Worm (Caenorhabditis elegans): ENCODE data around the gene zmp-6.
A peak's percentile ranks its signal among the peaks of the same experiment; 100 is the strongest.

zmp-6 gene

ce11 chrIII:7278491-7278890 is 30.9 kb upstream of the zmp-6 start (continued):
- TF ChIP-seq lin-13 (GFP tag; optimal IDR thresholded peaks at IDR 0.05) (peak; percentile 15), irx-1 (tag; optimal IDR thresholded peaks at IDR 0.05) (peak; percentile 43), dpl-1 (GFP tag; optimal IDR thresholded peaks at IDR 0.05) (peak; percentile 41 to 65 (median 64))

- TF ChIP-seq elt-3 (tag; optimal IDR thresholded peaks at IDR 0.05) (peak in 2 of 6 experiments; percentile 31 to 50), pax-3 (tag; optimal IDR thresholded peaks at IDR 0.05) (no peak), sox-4 (tag; optimal IDR thresholded peaks at IDR 0.05) (peak; percentile 0), nhr-85 (tag) (peak; percentile 83), fkh-4 (tag; optimal IDR thresholded peaks at IDR 0.05; ENCODE audit: borderline replicate concordance) (no peak), lin-35 (GFP tag; optimal IDR thresholded peaks at IDR 0.05) (peak; percentile 96 to 99), lin-39 (tag; optimal IDR thresholded peaks at IDR 0.05) (peak; percentile 27), ceh-8 (GFP tag; optimal IDR thresholded peaks at IDR 0.05) (no peak), jun-1 (tag; optimal IDR thresholded peaks at IDR 0.05) (peak; percentile 32), mep-1 (tag; optimal IDR thresholded peaks at IDR 0.05) (peak; percentile 55), ama-1 (optimal IDR thresholded peaks at IDR 0.05) (no peak), mef-2 (tag; optimal IDR thresholded peaks at IDR 0.05) (no peak), fos-1 (tag; optimal IDR thresholded peaks at IDR 0.05) (peak; percentile 18), snpc-4 (tag; optimal IDR thresholded peaks at IDR 0.05) (peak; percentile 72), ztf-4 (tag; optimal IDR thresholded peaks at IDR 0.05) (no peak), vab-15 (tag; optimal IDR thresholded peaks at IDR 0.05) (no peak), nhr-19 (GFP tag; conservative IDR thresholded peaks at IDR 0.05) (peak; percentile 68), snu-23 (GFP tag; optimal IDR thresholded peaks at IDR 0.05) (peak; percentile 81), elt-2 (tag; optimal IDR thresholded peaks at IDR 0.05) (peak; percentile 19), efl-1 (optimal IDR thresholded peaks at IDR 0.05) (peak; percentile 79 to 97), efl-1 (GFP tag; optimal IDR thresholded peaks at IDR 0.05 in 1 of 2) (peak; percentile 97 to 100), xbp-1 (tag; optimal IDR thresholded peaks at IDR 0.05) (peak; percentile 68), nhr-90 (tag; optimal IDR thresholded peaks at IDR 0.05; ENCODE audit: poor library complexity) (peak; percentile 52), mdl-1 (tag; optimal IDR thresholded peaks at IDR 0.05) (peak in 1 of 2 experiments; percentile 11), efl-3 (GFP tag; optimal IDR thresholded peaks at IDR 0.05) (no peak), lir-3 (tag; optimal IDR thresholded peaks at IDR 0.05; ENCODE audit: poor library complexity) (peak; percentile 41), Y116A8C.19 (tag; optimal IDR thresholded peaks at IDR 0.05; ENCODE audit: borderline replicate concordance) (no peak), nhr-12 (tag; optimal IDR thresholded peaks at IDR 0.05) (no peak), nhr-71 (tag; optimal IDR thresholded peaks at IDR 0.05) (peak; percentile 79), unc-98 (GFP tag; IDR thresholded peaks at IDR 0.05) (no peak), pag-3 (tag; optimal IDR thresholded peaks at IDR 0.05; ENCODE audit: borderline replicate concordance, insufficient read depth) (no peak), skn-1 (tag; optimal IDR thresholded peaks at IDR 0.05) (peak; percentile 25), nhr-20 (tag; optimal IDR thresholded peaks at IDR 0.05) (peak; percentile 70), nhr-76 (tag; optimal IDR thresholded peaks at IDR 0.05) (no peak), unc-130 (tag; optimal IDR thresholded peaks at IDR 0.05) (peak; percentile 67), sup-37 (GFP tag; optimal IDR thresholded peaks at IDR 0.05) (no peak), dsc-1 (tag; optimal IDR thresholded peaks at IDR 0.05) (peak; percentile 67), unc-30 (tag; optimal IDR thresholded peaks at IDR 0.05) (no peak), pqm-1 (tag; optimal IDR thresholded peaks at IDR 0.05) (no peak), swsn-7 (tag; optimal IDR thresholded peaks at IDR 0.05) (peak; percentile 57), egl-13 (tag; optimal IDR thresholded peaks at IDR 0.05) (peak; percentile 22), nhr-237 (tag; optimal IDR thresholded peaks at IDR 0.05) (no peak), ceh-90 (tag; optimal IDR thresholded peaks at IDR 0.05) (no peak), unc-62 (GFP tag; optimal IDR thresholded peaks at IDR 0.05) (no peak), lin-14 (GFP tag; optimal IDR thresholded peaks at IDR 0.05) (peak; percentile 62), hlh-17 (GFP tag; optimal IDR thresholded peaks at IDR 0.05; ENCODE audit: borderline replicate concordance) (no peak), sptf-1 (tag; optimal IDR thresholded peaks at IDR 0.05) (no peak), isw-1 (GFP tag; IDR thresholded peaks at IDR 0.05) (peak; percentile 58), dpl-1 (GFP tag; optimal IDR thresholded peaks at IDR 0.05) (peak; percentile 93 to 97 (median 97))
Measured at ce11 chrIII:7277228-7277627, 29.6 kb upstream of the zmp-6 start, which contains the start of the genes spot-1 and B0361.11. spot-1 (minus strand) TSS chrIII:7277274. B0361.11 (plus strand) TSS chrIII:7277599.

All from whole organism, L1 larva.